Fruit fly (Drosophila melanogaster) whole organism, embryonic: ENCODE results near the gene flw.
A peak's percentile ranks its signal among the peaks of the same experiment; 100 is the strongest.

Experiments
- ATbp ChIP-seq: fragments of 200-800 bp; sonication (Bioruptor generic); optimal IDR thresholded peaks from 2 replicates; lab custom pipeline; 2017; ENCODE audit warnings: missing biosample characterization, mild to moderate bottlenecking, missing genetic modification characterization, missing genetic modification reagents
- BEAF-32 ChIP-seq: fragments of 200-800 bp; sonication (Bioruptor generic); optimal IDR thresholded peaks from 3 replicates; lab custom pipeline; 2017; ENCODE audit warnings: missing biosample characterization, missing genetic modification characterization, mild to moderate bottlenecking, moderate library complexity, missing genetic modification reagents
- CG11247 ChIP-seq: fragments of 200-800 bp; sonication (Bioruptor generic); IDR thresholded peaks from 2 replicates; pipeline ENCODE4 v1.3.6; 2022; ENCODE audit warnings: missing biosample characterization, missing genetic modification characterization
- CG13287 ChIP-seq: fragments of 200-800 bp; sonication (Bioruptor generic); IDR thresholded peaks from 2 replicates; pipeline ENCODE4 v1.3.6; 2022; ENCODE audit warnings: missing biosample characterization, missing genetic modification characterization; ENCODE audit not compliant: partially characterized antibody
- CG14860 ChIP-seq: fragments of 200-800 bp; sonication (Bioruptor generic); IDR thresholded peaks from 3 replicates; pipeline ENCODE4 v1.3.6; 2022; ENCODE audit warnings: missing biosample characterization, missing genetic modification characterization; ENCODE audit not compliant: partially characterized antibody
- CG15514 ChIP-seq: fragments of 200-800 bp; sonication (Bioruptor generic); optimal IDR thresholded peaks from 3 replicates; lab custom pipeline; 2017; ENCODE audit warnings: missing biosample characterization, missing genetic modification characterization, mild to moderate bottlenecking, moderate library complexity, missing genetic modification reagents
- CG16813 ChIP-seq: fragments of 200-800 bp; sonication (Bioruptor generic); IDR thresholded peaks from 3 replicates; pipeline ENCODE4 v1.3.6; 2022; ENCODE audit warnings: missing biosample characterization, missing genetic modification characterization; ENCODE audit not compliant: partially characterized antibody
- CG16815 ChIP-seq: fragments of 200-800 bp; sonication (Bioruptor generic); optimal IDR thresholded peaks from 3 replicates; lab custom pipeline; 2017; ENCODE audit warnings: missing biosample characterization, mild to moderate bottlenecking, missing genetic modification characterization
- CG2129 ChIP-seq: fragments of 200-800 bp; sonication (Bioruptor generic); IDR thresholded peaks from 2 replicates; pipeline ENCODE4 v1.3.6; 2022; ENCODE audit warnings: missing biosample characterization, missing genetic modification characterization; ENCODE audit not compliant: partially characterized antibody
- CG4707 ChIP-seq: fragments of 200-800 bp; sonication (Bioruptor generic); optimal IDR thresholded peaks from 2 replicates; lab custom pipeline; 2018; ENCODE audit warnings: missing biosample characterization, mild to moderate bottlenecking, missing genetic modification characterization, moderate library complexity
- CG5245 ChIP-seq: fragments of 200-800 bp; sonication (Bioruptor generic); optimal IDR thresholded peaks from 3 replicates; lab custom pipeline; 2016; ENCODE audit warnings: missing biosample characterization, missing genetic modification characterization
- CG5953 ChIP-seq: fragments of 200-800 bp; sonication (Bioruptor generic); IDR thresholded peaks from 2 replicates; pipeline ENCODE4 v1.3.6; 2022; ENCODE audit warnings: missing biosample characterization, missing genetic modification characterization
- CG6654 ChIP-seq: fragments of 200-800 bp; sonication (Bioruptor generic); optimal IDR thresholded peaks from 2 replicates; lab custom pipeline; 2017; ENCODE audit warnings: missing biosample characterization, mild to moderate bottlenecking, missing genetic modification characterization
- CG6791 ChIP-seq: fragments of 200-800 bp; sonication (Bioruptor generic); IDR thresholded peaks from 3 replicates; pipeline ENCODE4 v1.3.6; 2022; ENCODE audit warnings: missing biosample characterization, missing genetic modification characterization; ENCODE audit not compliant: partially characterized antibody
- CG8089 ChIP-seq: fragments of 200-800 bp; sonication (Bioruptor generic); optimal IDR thresholded peaks from 3 replicates; lab custom pipeline; 2016; ENCODE audit warnings: missing biosample characterization, missing genetic modification characterization
- CG8290 ChIP-seq, 3 experiments: fragments of 200-800 bp; sonication (Bioruptor generic); optimal IDR thresholded peaks; 2 replicates each; lab custom pipeline; 2016 to 2019; ENCODE audit warnings: missing biosample characterization in 3 of 3, missing genetic modification characterization in 3 of 3, mild to moderate bottlenecking in 2 of 3, moderate library complexity in 1 of 3
- CG9727 ChIP-seq: fragments of 200-800 bp; sonication (Bioruptor generic); optimal IDR thresholded peaks from 3 replicates; lab custom pipeline; 2017; ENCODE audit warnings: missing biosample characterization, mild to moderate bottlenecking, missing genetic modification characterization
- CG9876 ChIP-seq: fragments of 200-800 bp; sonication (Bioruptor generic); optimal IDR thresholded peaks from 2 replicates; lab custom pipeline; 2016; ENCODE audit warnings: missing biosample characterization, missing genetic modification characterization
- Chrac-16 ChIP-seq: fragments of 200-800 bp; sonication (Bioruptor generic); optimal IDR thresholded peaks from 3 replicates; lab custom pipeline; 2016; ENCODE audit warnings: missing biosample characterization, missing genetic modification characterization
- Dll ChIP-seq: fragments of 200-800 bp; sonication (Bioruptor generic); IDR thresholded peaks from 4 replicates; pipeline ENCODE4 v1.3.6; 2022; ENCODE audit warnings: missing biosample characterization, missing genetic modification characterization; ENCODE audit not compliant: partially characterized antibody
- Doc3 ChIP-seq: fragments of 200-800 bp; sonication (Bioruptor generic); IDR thresholded peaks from 3 replicates; pipeline ENCODE4 v1.3.6; 2022; ENCODE audit warnings: missing biosample characterization, missing genetic modification characterization; ENCODE audit not compliant: partially characterized antibody
- Dp ChIP-seq: fragments of 200-800 bp; sonication (Bioruptor generic); optimal IDR thresholded peaks from 2 replicates; lab custom pipeline; 2018; ENCODE audit warnings: missing biosample characterization, mild to moderate bottlenecking, missing genetic modification characterization, moderate library complexity
- Dref ChIP-seq: fragments of 200-800 bp; sonication (Bioruptor generic); IDR thresholded peaks from 2 replicates; pipeline ENCODE4 v1.3.6; 2022; ENCODE audit warnings: missing biosample characterization, missing genetic modification characterization
- E2f2 ChIP-seq: fragments of 200-800 bp; sonication (Bioruptor generic); IDR thresholded peaks from 2 replicates; pipeline ENCODE4 v1.3.6; 2022; ENCODE audit warnings: missing biosample characterization, missing genetic modification characterization
- ERR ChIP-seq: fragments of 200-800 bp; sonication (Bioruptor generic); optimal IDR thresholded peaks from 2 replicates; lab custom pipeline; 2016; ENCODE audit warnings: missing biosample characterization, missing genetic modification characterization
- Elba2 ChIP-seq: fragments of 200-800 bp; sonication (Bioruptor generic); optimal IDR thresholded peaks from 3 replicates; lab custom pipeline; 2016; ENCODE audit warnings: missing biosample characterization, missing genetic modification characterization
- HLH4C ChIP-seq: fragments of 200-800 bp; sonication (Bioruptor generic); IDR thresholded peaks from 3 replicates; pipeline ENCODE4 v1.3.6; 2022; ENCODE audit warnings: missing biosample characterization, missing genetic modification characterization; ENCODE audit not compliant: partially characterized antibody
- MBD-R2 ChIP-seq: fragments of 200-800 bp; sonication (Bioruptor generic); IDR thresholded peaks from 2 replicates; pipeline ENCODE4 v1.3.6; 2022; ENCODE audit warnings: missing biosample characterization, missing genetic modification characterization
- Nf-YC ChIP-seq: fragments of 200-800 bp; optimal IDR thresholded peaks from 3 replicates; lab custom pipeline; 2019; ENCODE audit warnings: missing biosample characterization, mild to moderate bottlenecking, missing genetic modification characterization, moderate library complexity
- Scr ChIP-seq: fragments of 200-800 bp; sonication (Bioruptor generic); IDR thresholded peaks from 2 replicates; pipeline ENCODE4 v1.3.6; 2022; ENCODE audit warnings: missing biosample characterization, missing genetic modification characterization; ENCODE audit not compliant: partially characterized antibody
- amos ChIP-seq: fragments of 200-800 bp; sonication (Bioruptor generic); IDR thresholded peaks from 2 replicates; pipeline ENCODE4 v1.3.6; 2022; ENCODE audit warnings: missing biosample characterization, missing genetic modification characterization; ENCODE audit not compliant: partially characterized antibody
- cg ChIP-seq: fragments of 200-800 bp; sonication (Bioruptor generic); optimal IDR thresholded peaks from 3 replicates; lab custom pipeline; 2019; ENCODE audit warnings: missing biosample characterization, mild to moderate bottlenecking, missing genetic modification characterization, moderate library complexity
- crp ChIP-seq, 2 experiments: fragments of 200-800 bp; sonication (Bioruptor generic); optimal IDR thresholded peaks; 2 replicates in 1 of 2; 3 replicates in 1 of 2; lab custom pipeline; 2017; ENCODE audit warnings: missing biosample characterization in 2 of 2, missing genetic modification characterization in 2 of 2, mild to moderate bottlenecking in 1 of 2, moderate library complexity in 1 of 2
- dati ChIP-seq: fragments of 200-800 bp; sonication (Bioruptor generic); IDR thresholded peaks from 2 replicates; pipeline ENCODE4 v1.3.6; 2022; ENCODE audit warnings: missing biosample characterization, missing genetic modification characterization
- ewg ChIP-seq: fragments of 200-800 bp; sonication (Bioruptor generic); optimal IDR thresholded peaks from 3 replicates; lab custom pipeline; 2017; ENCODE audit warnings: mild to moderate bottlenecking, missing biosample characterization, missing genetic modification reagents, missing genetic modification characterization
- fd102C ChIP-seq: fragments of 200-800 bp; sonication (Bioruptor generic); optimal IDR thresholded peaks from 2 replicates; lab custom pipeline; 2018; ENCODE audit warnings: missing biosample characterization, mild to moderate bottlenecking, missing genetic modification characterization, moderate library complexity
- hbn ChIP-seq: fragments of 200-800 bp; sonication (Bioruptor generic); IDR thresholded peaks from 2 replicates; pipeline ENCODE4 v1.3.6; 2022; ENCODE audit warnings: missing biosample characterization, missing genetic modification characterization; ENCODE audit not compliant: partially characterized antibody
- insv ChIP-seq, 2 experiments: fragments of 200-800 bp; sonication (Bioruptor generic); optimal IDR thresholded peaks; 3 replicates each; lab custom pipeline; 2016 to 2018; ENCODE audit warnings: missing biosample characterization in 2 of 2, missing genetic modification characterization in 2 of 2
- knrl ChIP-seq: fragments of 200-800 bp; sonication (Bioruptor generic); IDR thresholded peaks from 3 replicates; pipeline ENCODE4 v1.3.6; 2022; ENCODE audit warnings: missing biosample characterization, missing genetic modification characterization; ENCODE audit not compliant: partially characterized antibody
- nerfin-1 ChIP-seq: fragments of 200-800 bp; sonication (Bioruptor generic); optimal IDR thresholded peaks from 3 replicates; lab custom pipeline; 2019; ENCODE audit warnings: missing biosample characterization, mild to moderate bottlenecking, missing genetic modification characterization, moderate library complexity
- pum ChIP-seq: fragments of 200-800 bp; sonication (Bioruptor generic); optimal IDR thresholded peaks from 2 replicates; lab custom pipeline; 2016; ENCODE audit warnings: missing biosample characterization, missing genetic modification characterization
- pzg ChIP-seq: fragments of 200-800 bp; sonication (Bioruptor generic); optimal IDR thresholded peaks from 3 replicates; lab custom pipeline; 2018; ENCODE audit warnings: missing biosample characterization, mild to moderate bottlenecking, missing genetic modification characterization, moderate library complexity
- sd ChIP-seq: fragments of 200-800 bp; sonication (Bioruptor generic); optimal IDR thresholded peaks from 3 replicates; lab custom pipeline; 2018; ENCODE audit warnings: missing biosample characterization, mild to moderate bottlenecking, missing genetic modification characterization, moderate library complexity
- slp2 ChIP-seq: fragments of 200-800 bp; sonication (Bioruptor generic); optimal IDR thresholded peaks from 2 replicates; lab custom pipeline; 2016; ENCODE audit warnings: missing biosample characterization, missing genetic modification characterization
- sna ChIP-seq: fragments of 200-800 bp; sonication (Bioruptor generic); IDR thresholded peaks from 2 replicates; pipeline ENCODE4 v1.3.6; 2022; ENCODE audit warnings: missing biosample characterization, missing genetic modification characterization; ENCODE audit not compliant: partially characterized antibody
- stwl ChIP-seq: fragments of 200-800 bp; sonication (Bioruptor generic); optimal IDR thresholded peaks from 3 replicates; lab custom pipeline; 2018; ENCODE audit warnings: missing biosample characterization, mild to moderate bottlenecking, missing genetic modification characterization, moderate library complexity
- tap ChIP-seq: fragments of 200-800 bp; optimal IDR thresholded peaks from 3 replicates; lab custom pipeline; 2019; ENCODE audit warnings: missing biosample characterization, mild to moderate bottlenecking, missing genetic modification characterization, moderate library complexity
- tna ChIP-seq: fragments of 200-800 bp; sonication (Bioruptor generic); IDR thresholded peaks from 2 replicates; pipeline ENCODE4 v1.3.6; 2022; ENCODE audit warnings: missing biosample characterization, missing genetic modification characterization; ENCODE audit not compliant: partially characterized antibody
- unpg ChIP-seq: fragments of 200-800 bp; sonication (Bioruptor generic); optimal IDR thresholded peaks from 3 replicates; lab custom pipeline; 2018; ENCODE audit warnings: missing biosample characterization, mild to moderate bottlenecking, missing genetic modification characterization, moderate library complexity
- zen2 ChIP-seq: fragments of 200-800 bp; sonication (Bioruptor generic); IDR thresholded peaks from 3 replicates; pipeline ENCODE4 v1.3.6; 2022; ENCODE audit warnings: missing biosample characterization, missing genetic modification characterization; ENCODE audit not compliant: partially characterized antibody

The flw gene

dm6 chrX:10384947-10385346, 813 bp upstream of the flw start (continued):
- TF ChIP-seq Scr (GFP tag; lab: Robert Waterston, UW) (peak; percentile 63), Dref (GFP tag; lab: Robert Waterston, UW) (peak; percentile 65), zen2 (GFP tag; lab: Robert Waterston, UW) (peak; percentile 72), HLH4C (peak; percentile 76), knrl (GFP tag; lab: Robert Waterston, UW) (peak; percentile 45; the same call in 1 of the 3 replicates), ATbp (GFP tag; lab: Kevin White, UChicago) (no peak), CG6791 (GFP tag; lab: Robert Waterston, UW) (peak; percentile 80), CG13287 (GFP tag; lab: Robert Waterston, UW) (peak; percentile 75), hbn (peak; percentile 53), sna (peak; percentile 55), tna (GFP tag; lab: Robert Waterston, UW) (peak; percentile 80), Dll (GFP tag; lab: Robert Waterston, UW) (peak; percentile 71), ewg (GFP tag; lab: Kevin White, UChicago) (no peak), Nf-YC (no peak), unpg (GFP tag; lab: Kevin White, UChicago) (no peak), CG14860 (peak; percentile 68), E2f2 (GFP tag; lab: Robert Waterston, UW) (peak; percentile 69), MBD-R2 (peak; percentile 48; the same call in 1 of the 2 replicates), pzg (GFP tag; lab: Kevin White, UChicago) (peak; percentile 33), nerfin-1 (peak; percentile 66), CG2129 (0 out of 2 replicates have a peak, but pooled peaks have one; percentile 18), fd102C (no peak), stwl (tag; lab: Kevin White, UChicago) (peak; percentile 78), Doc3 (GFP tag; lab: Robert Waterston, UW) (peak; percentile 49), CG16813 (GFP tag; lab: Robert Waterston, UW) (peak; percentile 56), dati (GFP tag; lab: Robert Waterston, UW) (no peak), amos (GFP tag; lab: Robert Waterston, UW) (peak; percentile 54; the same call in 1 of the 2 replicates), crp (GFP tag; optimal IDR thresholded peaks at IDR 0.05; lab: Kevin White, UChicago) (peak in 1 of 2 experiments; percentile 82), CG15514 (peak; percentile 3), Chrac-16 (GFP tag; lab: Kevin White, UChicago) (no peak), ERR (no peak), BEAF-32 (peak; percentile 39), CG11247 (GFP tag; lab: Robert Waterston, UW) (no peak), Dp (GFP tag; lab: Kevin White, UChicago) (peak; percentile 63), CG6654 (GFP tag; lab: Kevin White, UChicago) (no peak)

- TF ChIP-seq pum (GFP tag; lab: Kevin White, UChicago), result no peak
- no peak for TF ChIP-seq CG8290 (GFP tag; optimal IDR thresholded peaks at IDR 0.05; lab: Kevin White, UChicago)
- TF ChIP-seq CG8290 (tag; optimal IDR thresholded peaks at IDR 0.05; lab: Kevin White, UChicago), result no peak
- TF ChIP-seq cg, result peak; percentile 54
- no peak for TF ChIP-seq CG8089 (GFP tag; lab: Kevin White, UChicago)
- no peak for TF ChIP-seq CG5245 (GFP tag; lab: Kevin White, UChicago)
- no peak for TF ChIP-seq CG9727 (GFP tag; lab: Kevin White, UChicago)
- peak in 1 of 2 experiments; percentile 88 for TF ChIP-seq insv (GFP tag; optimal IDR thresholded peaks at IDR 0.05; lab: Kevin White, UChicago)
- no peak for TF ChIP-seq CG16815
- TF ChIP-seq slp2, result no peak
- peak; percentile 74 for TF ChIP-seq Elba2
- no peak for TF ChIP-seq CG9876 (GFP tag; lab: Kevin White, UChicago)
- peak; percentile 13 for TF ChIP-seq CG4707
- no peak for TF ChIP-seq tap (tag; lab: Kevin White, UChicago)
- TF ChIP-seq CG5953, result no peak
- TF ChIP-seq sd (tag; lab: Kevin White, UChicago), result peak; percentile 73
Measured at dm6 chrX:10386183-10386582, 423 bp downstream of the flw start.
